Worm (Caenorhabditis elegans): Measurements from ENCODE around the gene Y69H2.9.

ce11 chrV:18710045-18710490, 8.7 kb downstream of the Y69H2.9 start:
- TF ChIP-seq cog-1 (tag; optimal IDR thresholded peaks at IDR 0.05) (peak; percentile 84), ref-1 (GFP tag; conservative IDR thresholded peaks at IDR 0.05) (no peak), T22C8.4 (GFP tag; IDR thresholded peaks at IDR 0.05) (no peak), tab-1 (GFP tag; IDR thresholded peaks at IDR 0.05) (peak; percentile 71; the same call in 1 of the 2 replicates), med-1 (GFP tag; optimal IDR thresholded peaks at IDR 0.05; ENCODE audit: insufficient read depth) (no peak), flt-1 (GFP tag; IDR thresholded peaks at IDR 0.05) (no peak)
